Worm (Caenorhabditis elegans) whole organism, midembryonic: Measurements from ENCODE around the gene Y75B8A.32.
"Not testable (repeated sequence)": the region's sequence is repeated elsewhere in the genome, so short reads cannot be mapped to it uniquely, and the experiment has no call there.

Source experiments
- T22C8.4 ChIP-seq: fragments of 200-800 bp; sonication (Bioruptor generic); IDR thresholded peaks from 2 replicates; pipeline ENCODE4 v1.3.6; 2022; ENCODE audit warnings: missing genetic modification characterization, missing compliant biosample characterization
- cog-1 ChIP-seq: sonication (generic microtip); optimal IDR thresholded peaks from 2 replicates; lab custom pipeline; 2016; ENCODE audit warnings: missing genetic modification characterization, missing compliant biosample characterization
- flt-1 ChIP-seq: fragments of 200-800 bp; sonication (Bioruptor generic); IDR thresholded peaks from 2 replicates; pipeline ENCODE4 v1.3.6; 2022; ENCODE audit warnings: missing genetic modification characterization, missing compliant biosample characterization
- klf-2 ChIP-seq: fragments of 200-800 bp; sonication (Bioruptor generic); conservative IDR thresholded peaks from 2 replicates; pipeline ENCODE4 v1.3.6; 2022; ENCODE audit warnings: missing genetic modification reagents, missing genetic modification characterization, missing compliant biosample characterization
- med-1 ChIP-seq: sonication (generic microtip); optimal IDR thresholded peaks from 2 replicates; lab custom pipeline; 2017; ENCODE audit warnings: missing genetic modification characterization, mild to moderate bottlenecking, missing compliant biosample characterization, antibody characterized with exemption, missing genetic modification reagents; ENCODE audit not compliant: insufficient read depth
- ref-1 ChIP-seq: fragments of 200-800 bp; sonication (Bioruptor generic); conservative IDR thresholded peaks from 2 replicates; pipeline ENCODE4 v1.3.6; 2022; ENCODE audit warnings: missing genetic modification reagents, missing genetic modification characterization, missing compliant biosample characterization
- tab-1 ChIP-seq: fragments of 200-800 bp; sonication (Bioruptor generic); IDR thresholded peaks from 2 replicates; pipeline ENCODE4 v1.3.6; 2022; ENCODE audit warnings: missing genetic modification characterization, missing compliant biosample characterization
- ztf-23 ChIP-seq: fragments of 200-800 bp; sonication (Bioruptor generic); IDR thresholded peaks from 2 replicates; pipeline ENCODE4 v1.3.6; 2022; ENCODE audit warnings: missing genetic modification reagents, missing genetic modification characterization, missing compliant biosample characterization
- ztf-29 ChIP-seq: fragments of 200-800 bp; sonication (Bioruptor generic); IDR thresholded peaks from 2 replicates; pipeline ENCODE4 v1.3.6; 2022; ENCODE audit warnings: missing genetic modification reagents, missing genetic modification characterization, missing compliant biosample characterization

The Y75B8A.32 gene

DNA sequence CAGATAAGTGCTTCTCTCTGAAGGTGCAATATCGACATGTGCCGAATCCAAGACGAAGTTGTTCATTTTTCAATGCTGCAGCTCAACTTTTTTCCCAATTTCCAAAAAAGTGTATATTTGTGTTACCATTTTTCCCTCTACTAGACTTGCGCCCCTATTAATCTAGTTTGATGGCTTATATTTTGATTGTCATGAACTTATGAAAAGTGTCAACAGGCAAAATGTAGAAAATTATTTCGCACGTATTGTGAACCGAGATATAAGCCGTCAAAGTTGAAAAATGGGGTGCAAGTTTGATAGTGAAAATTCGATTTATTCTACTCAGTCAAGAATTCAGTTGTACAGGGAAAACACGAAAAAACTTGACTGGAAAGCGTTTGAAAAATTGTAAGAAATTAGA lies at the start of gene Y75B8A.32:
Gene Y75B8A.32, minus strand, starts transcription at position 101 of the 400 bp plus-strand sequence.
- TF ChIP-seq ztf-23 (GFP tag; lab: Robert Waterston, UW) (no peak), flt-1 (no peak), ztf-29 (no peak), T22C8.4 (GFP tag; lab: Robert Waterston, UW) (no peak), tab-1 (no peak), cog-1 (no peak), klf-2 (GFP tag; lab: Robert Waterston, UW) (no peak), med-1 (GFP tag; lab: Kevin White, UChicago) (no peak), ref-1 (GFP tag; lab: Robert Waterston, UW) (no peak)

DNA sequence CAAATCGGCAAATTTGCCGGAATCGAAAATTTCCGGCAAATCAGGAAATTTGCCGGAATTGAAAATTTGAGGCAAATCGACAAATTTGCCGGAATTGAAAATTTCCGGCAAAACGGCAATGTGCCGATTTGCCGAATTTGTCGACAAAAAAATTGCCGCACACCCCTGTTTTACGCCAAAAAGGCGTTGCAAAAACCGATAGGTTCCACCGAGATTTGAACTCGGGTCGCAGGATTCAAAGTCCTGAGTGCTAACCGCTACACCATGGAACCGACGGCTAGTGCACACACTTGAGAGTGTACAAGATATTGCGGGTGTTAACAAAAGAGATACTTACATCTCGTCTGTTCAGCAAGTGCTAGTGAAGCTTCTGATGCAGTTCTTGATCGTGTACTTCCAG lies 41.3 kb upstream of the Y75B8A.32 start:
- TF ChIP-seq tab-1 (peak; percentile 84), T22C8.4 (GFP tag; lab: Robert Waterston, UW) (peak; percentile 29; the same call in 1 of the 2 replicates), ztf-29 (peak; percentile 62), ref-1 (GFP tag; lab: Robert Waterston, UW) (0 out of 2 replicates have a peak, but pooled peaks have one; percentile 50), med-1 (GFP tag; lab: Kevin White, UChicago) (no peak), ztf-23 (GFP tag; lab: Robert Waterston, UW) (peak; percentile 47; the same call in 1 of the 2 replicates), flt-1 (peak; percentile 86), klf-2 (GFP tag; lab: Robert Waterston, UW) (peak; percentile 46; the same call in 1 of the 2 replicates), cog-1 (no peak)

DNA sequence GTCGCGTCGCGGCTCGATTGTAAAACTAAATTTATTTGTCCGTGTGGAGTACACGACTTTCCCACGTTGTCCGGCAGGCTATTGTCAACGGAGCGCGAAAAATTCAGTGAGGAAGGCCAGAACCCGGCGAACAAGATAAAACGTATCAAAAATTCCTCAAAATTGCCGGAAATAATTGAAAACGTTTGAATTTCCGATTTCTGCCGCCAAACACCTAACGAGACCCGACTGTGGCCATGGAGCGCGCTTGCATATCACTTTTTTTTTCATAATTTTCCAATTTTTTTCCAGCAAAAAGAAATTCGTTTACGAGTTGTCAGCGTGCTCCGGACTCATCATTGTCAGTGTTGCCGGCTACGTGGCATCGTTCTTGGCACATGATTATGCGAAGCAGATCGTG lies 40.1 kb upstream of the Y75B8A.32 start:
- TF ChIP-seq ref-1 (GFP tag; lab: Robert Waterston, UW) (no peak), T22C8.4 (GFP tag; lab: Robert Waterston, UW) (no peak), cog-1 (no peak), ztf-23 (GFP tag; lab: Robert Waterston, UW) (no peak), med-1 (GFP tag; lab: Kevin White, UChicago) (no peak), klf-2 (GFP tag; lab: Robert Waterston, UW) (no peak), ztf-29 (no peak), flt-1 (no peak), tab-1 (no peak)

DNA sequence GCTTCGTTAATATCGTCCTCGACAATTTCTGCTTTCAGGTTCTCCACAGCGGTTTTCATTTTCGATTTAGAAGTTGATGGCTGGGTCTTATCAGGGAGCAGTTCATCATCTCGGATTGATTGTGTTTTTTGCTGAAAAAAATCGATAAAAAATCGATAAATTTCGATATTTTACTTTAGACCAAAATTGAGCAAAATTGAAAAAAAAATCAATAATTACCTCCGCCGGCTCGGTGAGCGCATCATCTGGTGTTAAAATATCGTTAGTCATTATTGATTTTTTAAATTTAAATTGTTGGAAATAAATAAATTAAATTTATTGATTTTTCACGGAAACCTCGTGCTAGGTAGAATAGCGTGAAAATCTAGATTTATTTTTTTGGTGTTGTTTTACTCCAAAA lies 36.7 kb upstream of the Y75B8A.32 start, which contains the start of gene Y49E10.10:
Gene Y49E10.10, plus strand, starts transcription at position 381 of the 400 bp plus-strand sequence.
- TF ChIP-seq klf-2 (GFP tag; lab: Robert Waterston, UW) = no peak
- no peak for TF ChIP-seq ref-1 (GFP tag; lab: Robert Waterston, UW)
- TF ChIP-seq tab-1 = no peak
- no peak for TF ChIP-seq ztf-29
- TF ChIP-seq flt-1 = no peak
- TF ChIP-seq med-1 (GFP tag; lab: Kevin White, UChicago) = no peak
- TF ChIP-seq cog-1 = no peak
- TF ChIP-seq T22C8.4 (GFP tag; lab: Robert Waterston, UW) = peak; percentile 84

DNA sequence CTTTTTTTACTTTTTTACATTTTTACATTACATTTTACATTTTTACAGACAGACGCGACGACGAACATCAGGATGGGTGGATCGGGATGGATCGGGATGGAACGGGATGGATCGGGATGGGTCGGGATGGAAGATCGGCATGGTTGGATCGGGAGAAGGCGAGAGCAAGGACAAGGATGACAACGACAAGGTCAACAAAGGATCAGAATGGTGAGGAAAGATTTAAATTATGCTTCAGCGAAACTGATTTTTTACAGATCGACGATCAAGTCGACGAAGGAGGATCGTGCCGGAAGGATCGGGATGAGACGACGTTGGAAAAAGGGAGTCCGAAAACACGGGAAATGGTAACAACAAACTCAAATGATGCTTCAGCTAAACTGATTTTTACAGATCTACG lies 29.7 kb upstream of the Y75B8A.32 start:
- TF ChIP-seq flt-1 (no peak), cog-1 (no peak), ztf-23 (GFP tag; lab: Robert Waterston, UW) (no peak), ref-1 (GFP tag; lab: Robert Waterston, UW) (no peak), ztf-29 (no peak), med-1 (GFP tag; lab: Kevin White, UChicago) (no peak), klf-2 (GFP tag; lab: Robert Waterston, UW) (no peak)

DNA sequence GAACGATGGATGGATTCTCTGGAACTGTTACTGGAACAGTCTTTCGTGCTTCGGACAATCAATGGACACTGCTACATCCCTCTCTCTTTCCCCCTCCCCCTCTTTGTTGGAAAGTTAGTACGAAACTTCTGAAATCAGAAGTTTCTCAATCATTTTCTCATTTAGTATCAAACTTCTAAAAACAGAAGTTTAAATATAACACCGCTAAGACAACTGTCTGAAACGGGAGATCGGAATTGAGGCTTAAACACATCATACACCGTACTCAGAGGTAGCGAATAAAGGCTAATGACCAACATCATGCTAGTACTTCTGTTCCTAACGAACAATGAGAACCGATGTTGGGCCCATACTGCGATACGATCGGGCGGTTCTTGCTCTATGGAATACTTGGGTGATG lies 28.2 kb upstream of the Y75B8A.32 start, which contains the start of gene Y49E10.30:
Gene Y49E10.30, plus strand, starts transcription at position 301 of the 400 bp plus-strand sequence.
- not testable (repeated sequence) for TF ChIP-seq ztf-29; flt-1; med-1 (GFP tag; lab: Kevin White, UChicago)

DNA sequence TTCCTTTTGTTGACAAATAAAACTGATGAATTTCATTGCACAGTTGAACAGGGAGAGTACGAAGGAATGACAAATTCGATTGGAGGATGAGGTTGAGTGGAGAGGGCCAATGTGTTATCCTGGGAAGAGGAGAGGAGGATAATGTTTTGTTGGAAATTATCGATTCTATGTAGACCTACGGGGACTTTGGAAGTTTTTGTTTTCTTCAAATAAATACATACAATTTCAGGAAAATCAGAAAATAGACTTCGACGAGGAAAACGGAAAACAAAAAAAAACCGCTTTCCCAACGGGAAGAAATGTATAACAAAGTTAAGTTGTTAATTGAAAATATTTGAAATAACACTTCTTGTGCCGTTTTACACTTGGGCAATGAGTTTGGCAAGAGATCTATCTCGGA lies 25.3 kb upstream of the Y75B8A.32 start, which contains the start of gene Y49E10.4:
Gene Y49E10.4, minus strand, starts transcription at position 101 of the 400 bp plus-strand sequence.
- not testable (repeated sequence) for TF ChIP-seq ztf-29; ref-1 (GFP tag; lab: Robert Waterston, UW); T22C8.4 (GFP tag; lab: Robert Waterston, UW)

DNA sequence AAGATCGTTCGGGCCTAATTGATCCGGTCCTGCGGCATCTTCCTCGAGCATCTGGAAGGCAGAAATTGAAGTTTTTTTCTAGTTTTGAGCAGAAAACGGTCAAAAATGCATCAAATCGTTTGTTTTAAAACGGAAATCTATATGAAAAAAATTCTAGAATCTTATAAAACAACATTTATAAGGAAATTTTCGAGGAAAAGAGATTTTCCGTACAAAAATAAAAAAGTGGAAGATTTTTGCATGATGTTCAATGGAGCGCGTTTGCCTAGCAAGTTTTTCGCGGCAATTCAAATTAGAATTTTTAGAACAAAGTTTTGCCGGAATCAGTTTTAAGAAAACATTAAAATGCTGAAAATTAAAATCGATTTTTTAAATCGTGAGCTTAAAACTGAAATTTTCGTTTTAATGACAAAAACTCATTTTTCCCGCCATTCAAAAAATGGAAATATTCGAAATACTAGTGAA lies 18.9 kb upstream of the Y75B8A.32 start, which contains the start of gene pph-4.2:
Gene pph-4.2, minus strand, starts transcription at position 51 of the 465 bp plus-strand sequence.
- no peak for TF ChIP-seq ztf-23 (GFP tag; lab: Robert Waterston, UW)
- TF ChIP-seq klf-2 (GFP tag; lab: Robert Waterston, UW) = no peak
- no peak for TF ChIP-seq cog-1
- no peak for TF ChIP-seq T22C8.4 (GFP tag; lab: Robert Waterston, UW)
- TF ChIP-seq tab-1 = no peak
- TF ChIP-seq ztf-29 = no peak

DNA sequence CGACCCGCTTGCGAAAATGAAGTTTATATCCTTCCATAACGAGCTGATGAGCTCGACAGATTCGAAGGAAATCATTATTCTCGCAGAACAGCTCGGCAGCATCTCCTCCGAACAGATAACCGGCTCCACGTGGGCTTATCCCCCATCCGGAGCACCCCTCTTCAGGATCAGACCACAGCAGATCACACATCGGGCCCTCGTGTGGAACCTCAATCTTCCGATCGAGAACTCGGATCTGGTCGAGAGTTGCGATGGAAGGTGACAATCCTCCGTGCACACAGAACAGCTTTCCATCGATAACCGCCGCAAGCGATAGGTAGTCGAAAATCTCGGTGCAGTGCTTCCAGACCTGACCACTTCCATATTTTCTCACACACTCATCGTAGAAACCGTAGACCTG lies 17.3 kb upstream of the Y75B8A.32 start:
- TF ChIP-seq T22C8.4 (GFP tag; lab: Robert Waterston, UW) (no peak), tab-1 (no peak), flt-1 (no peak), ztf-29 (no peak), med-1 (GFP tag; lab: Kevin White, UChicago) (no peak), ref-1 (GFP tag; lab: Robert Waterston, UW) (no peak), klf-2 (GFP tag; lab: Robert Waterston, UW) (no peak), cog-1 (no peak), ztf-23 (GFP tag; lab: Robert Waterston, UW) (no peak)

DNA sequence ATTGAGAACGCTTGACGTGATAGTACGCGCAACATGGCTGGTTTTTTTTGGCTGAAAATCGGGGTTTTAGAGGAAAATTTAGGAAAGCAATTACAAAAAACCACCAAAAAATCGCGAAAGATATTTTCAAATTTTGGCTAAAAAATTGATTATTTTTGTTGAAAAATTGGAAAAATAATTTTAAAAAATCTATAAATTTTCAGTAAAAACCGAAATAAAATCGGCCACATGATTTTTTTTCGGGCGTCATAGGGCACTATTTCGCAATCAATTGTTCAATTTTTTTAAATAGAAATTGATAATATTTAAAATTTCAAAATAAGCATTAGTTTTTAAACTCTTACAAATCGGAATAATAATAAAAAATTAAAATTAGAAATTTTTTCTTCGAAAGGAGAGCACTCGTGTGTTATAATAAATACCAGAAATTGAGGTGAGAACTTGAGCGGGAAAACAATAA lies 15.5 kb upstream of the Y75B8A.32 start, which contains the start of gene glrx-5:
Gene glrx-5, minus strand, starts transcription at position 51 of the 460 bp plus-strand sequence.
- TF ChIP-seq ztf-29 (no peak), flt-1 (no peak), tab-1 (no peak), ref-1 (GFP tag; lab: Robert Waterston, UW) (no peak), ztf-23 (GFP tag; lab: Robert Waterston, UW) (no peak), T22C8.4 (GFP tag; lab: Robert Waterston, UW) (no peak), klf-2 (GFP tag; lab: Robert Waterston, UW) (no peak), med-1 (GFP tag; lab: Kevin White, UChicago) (no peak), cog-1 (no peak)
